Fruit fly (Drosophila melanogaster) whole organism, embryonic: ENCODE data around the gene Mics1.
A peak's percentile ranks its signal among the peaks of the same experiment; 100 is the strongest.

Experiments
- Atf3 ChIP-seq: fragments of 200-800 bp; sonication (Bioruptor generic); optimal IDR thresholded peaks from 3 replicates; lab custom pipeline; 2016; ENCODE audit warnings: missing biosample characterization, missing genetic modification characterization
- BtbVII ChIP-seq: fragments of 200-800 bp; sonication (Bioruptor generic); optimal IDR thresholded peaks from 3 replicates; lab custom pipeline; 2017; ENCODE audit warnings: missing biosample characterization, mild to moderate bottlenecking, missing genetic modification characterization
- CG10321 ChIP-seq: fragments of 200-800 bp; sonication (Bioruptor generic); IDR thresholded peaks from 2 replicates; pipeline ENCODE4 v1.3.6; 2022; ENCODE audit warnings: missing biosample characterization, missing genetic modification characterization
- CG10431 ChIP-seq: fragments of 200-800 bp; sonication (Bioruptor generic); optimal IDR thresholded peaks from 3 replicates; lab custom pipeline; 2018; ENCODE audit warnings: missing biosample characterization, mild to moderate bottlenecking, missing genetic modification characterization
- CG11398 ChIP-seq: fragments of 200-800 bp; sonication (Bioruptor generic); optimal IDR thresholded peaks from 2 replicates; lab custom pipeline; 2016; ENCODE audit warnings: missing biosample characterization, missing genetic modification characterization
- CG11456 ChIP-seq: fragments of 200-800 bp; sonication (Bioruptor generic); IDR thresholded peaks from 3 replicates; pipeline ENCODE4 v1.3.6; 2022; ENCODE audit warnings: missing biosample characterization, missing genetic modification characterization
- CG11560 ChIP-seq: fragments of 200-800 bp; sonication (Bioruptor generic); IDR thresholded peaks from 3 replicates; pipeline ENCODE4 v1.3.6; 2022; ENCODE audit warnings: missing biosample characterization, missing genetic modification characterization
- CG13424 ChIP-seq: fragments of 200-800 bp; sonication (Bioruptor generic); optimal IDR thresholded peaks from 2 replicates; lab custom pipeline; 2019; ENCODE audit warnings: missing biosample characterization, mild to moderate bottlenecking, missing genetic modification characterization, moderate library complexity
- CG14050 ChIP-seq: fragments of 200-800 bp; sonication (Bioruptor generic); IDR thresholded peaks from 3 replicates; pipeline ENCODE4 v1.3.6; 2022; ENCODE audit warnings: missing biosample characterization, missing genetic modification characterization
- CG14860 ChIP-seq: fragments of 200-800 bp; sonication (Bioruptor generic); IDR thresholded peaks from 3 replicates; pipeline ENCODE4 v1.3.6; 2022; ENCODE audit warnings: missing biosample characterization, missing genetic modification characterization; ENCODE audit not compliant: partially characterized antibody
- CG17359 ChIP-seq: fragments of 200-800 bp; sonication (Bioruptor generic); optimal IDR thresholded peaks from 3 replicates; lab custom pipeline; 2018; ENCODE audit warnings: missing biosample characterization, mild to moderate bottlenecking, missing genetic modification characterization, moderate library complexity
- CG18764 ChIP-seq: fragments of 200-800 bp; sonication (Bioruptor generic); optimal IDR thresholded peaks from 3 replicates; lab custom pipeline; 2016; ENCODE audit warnings: missing biosample characterization, missing genetic modification characterization
- CG2678 ChIP-seq: fragments of 200-800 bp; sonication (Bioruptor generic); optimal IDR thresholded peaks from 3 replicates; lab custom pipeline; 2019; ENCODE audit warnings: missing biosample characterization, mild to moderate bottlenecking, missing genetic modification characterization, moderate library complexity
- CG30403 ChIP-seq: fragments of 200-800 bp; sonication (Bioruptor generic); optimal IDR thresholded peaks from 3 replicates; lab custom pipeline; 2016; ENCODE audit warnings: missing biosample characterization, missing genetic modification characterization
- CG3995 ChIP-seq: fragments of 200-800 bp; sonication (Bioruptor generic); optimal IDR thresholded peaks from 3 replicates; lab custom pipeline; 2016; ENCODE audit warnings: missing biosample characterization, missing genetic modification characterization
- CG42726 ChIP-seq: fragments of 200-800 bp; sonication (Bioruptor generic); IDR thresholded peaks from 2 replicates; pipeline ENCODE4 v1.3.6; 2022; ENCODE audit warnings: missing biosample characterization, missing genetic modification characterization; ENCODE audit not compliant: partially characterized antibody
- CG4730 ChIP-seq: fragments of 200-800 bp; sonication (Bioruptor generic); IDR thresholded peaks from 2 replicates; pipeline ENCODE4 v1.3.6; 2022; ENCODE audit warnings: missing biosample characterization, missing genetic modification characterization
- CG4820 ChIP-seq: fragments of 200-800 bp; sonication (Bioruptor generic); optimal IDR thresholded peaks from 3 replicates; lab custom pipeline; 2016; ENCODE audit warnings: missing biosample characterization, missing genetic modification characterization
- CG7372 ChIP-seq: fragments of 200-800 bp; sonication (Bioruptor generic); IDR thresholded peaks from 2 replicates; pipeline ENCODE4 v1.3.6; 2022; ENCODE audit warnings: missing biosample characterization, missing genetic modification characterization
- CG9609 ChIP-seq: fragments of 200-800 bp; sonication (Bioruptor generic); optimal IDR thresholded peaks from 3 replicates; lab custom pipeline; 2016; ENCODE audit warnings: missing biosample characterization, missing genetic modification characterization
- Elba2 ChIP-seq: fragments of 200-800 bp; sonication (Bioruptor generic); optimal IDR thresholded peaks from 3 replicates; lab custom pipeline; 2016; ENCODE audit warnings: missing biosample characterization, missing genetic modification characterization
- Gug ChIP-seq: fragments of 200-800 bp; sonication (Bioruptor generic); IDR thresholded peaks from 4 replicates; pipeline ENCODE4 v1.3.6; 2022; ENCODE audit warnings: missing biosample characterization, missing genetic modification characterization
- Hr3 ChIP-seq: fragments of 200-800 bp; sonication (Bioruptor generic); optimal IDR thresholded peaks from 3 replicates; lab custom pipeline; 2016; ENCODE audit warnings: missing biosample characterization, missing genetic modification characterization
- Hr39 ChIP-seq: fragments of >200 bp; optimal IDR thresholded peaks from 2 replicates; lab custom pipeline; 2017
- MESR4 ChIP-seq: fragments of 200-800 bp; sonication (Bioruptor generic); optimal IDR thresholded peaks from 2 replicates; lab custom pipeline; 2018; ENCODE audit warnings: missing biosample characterization, mild to moderate bottlenecking, missing genetic modification characterization, moderate library complexity
- NK7.1 ChIP-seq: fragments of 200-800 bp; sonication (Bioruptor generic); optimal IDR thresholded peaks from 3 replicates; lab custom pipeline; 2016; ENCODE audit warnings: missing biosample characterization, missing genetic modification characterization
- Nf-YB ChIP-seq: fragments of 200-800 bp; sonication (Bioruptor generic); optimal IDR thresholded peaks from 3 replicates; lab custom pipeline; 2019; ENCODE audit warnings: missing biosample characterization, mild to moderate bottlenecking, missing genetic modification characterization, moderate library complexity
- Poxn ChIP-seq: fragments of 200-800 bp; sonication (Bioruptor generic); IDR thresholded peaks from 2 replicates; pipeline ENCODE4 v1.3.6; 2022; ENCODE audit warnings: missing biosample characterization, missing genetic modification characterization
- Side ChIP-seq: fragments of 200-800 bp; sonication (Bioruptor generic); optimal IDR thresholded peaks from 2 replicates; lab custom pipeline; 2016; ENCODE audit warnings: missing biosample characterization, missing genetic modification characterization
- Tbp ChIP-seq: fragments of >200 bp; optimal IDR thresholded peaks from 2 replicates; lab custom pipeline; 2018; ENCODE audit warnings: missing biosample characterization, missing genetic modification characterization
- bbx ChIP-seq: fragments of 200-800 bp; sonication (Bioruptor generic); IDR thresholded peaks from 2 replicates; pipeline ENCODE4 v1.3.6; 2022; ENCODE audit warnings: missing biosample characterization, missing genetic modification characterization; ENCODE audit not compliant: partially characterized antibody
- bcd ChIP-seq: fragments of 200-800 bp; sonication (Bioruptor generic); optimal IDR thresholded peaks from 2 replicates; lab custom pipeline; 2017; ENCODE audit warnings: missing biosample characterization, mild to moderate bottlenecking, missing genetic modification characterization
- chinmo ChIP-seq: fragments of 200-800 bp; sonication (Bioruptor generic); IDR thresholded peaks from 4 replicates; pipeline ENCODE4 v1.3.6; 2022; ENCODE audit warnings: missing biosample characterization, missing genetic modification characterization; ENCODE audit not compliant: partially characterized antibody
- cwo ChIP-seq: fragments of 200-800 bp; sonication (Bioruptor generic); optimal IDR thresholded peaks from 3 replicates; lab custom pipeline; 2017; ENCODE audit warnings: missing biosample characterization, missing genetic modification characterization, mild to moderate bottlenecking, moderate library complexity, missing genetic modification reagents
- da ChIP-seq: fragments of 200-800 bp; sonication (Bioruptor generic); optimal IDR thresholded peaks from 2 replicates; lab custom pipeline; 2016; ENCODE audit warnings: missing biosample characterization, missing genetic modification characterization
- dmrt99B ChIP-seq: fragments of 200-800 bp; sonication (Bioruptor generic); optimal IDR thresholded peaks from 2 replicates; lab custom pipeline; 2018; ENCODE audit warnings: missing biosample characterization, mild to moderate bottlenecking, missing genetic modification characterization, moderate library complexity
- fd96Cb ChIP-seq: fragments of 200-800 bp; sonication (Bioruptor generic); optimal IDR thresholded peaks from 2 replicates; lab custom pipeline; 2018; ENCODE audit warnings: missing biosample characterization, mild to moderate bottlenecking, missing genetic modification characterization, moderate library complexity
- grn ChIP-seq: fragments of 200-800 bp; sonication (Bioruptor generic); optimal IDR thresholded peaks from 3 replicates; lab custom pipeline; 2017; ENCODE audit warnings: missing biosample characterization, missing genetic modification characterization
- gro ChIP-seq: fragments of 200-800 bp; sonication (Bioruptor generic); optimal IDR thresholded peaks from 2 replicates; lab custom pipeline; 2016; ENCODE audit warnings: missing biosample characterization, missing genetic modification characterization
- gsb ChIP-seq: fragments of 200-800 bp; sonication (Bioruptor generic); IDR thresholded peaks from 2 replicates; pipeline ENCODE4 v1.3.6; 2022; ENCODE audit warnings: missing biosample characterization, missing genetic modification characterization
- gsb-n ChIP-seq: fragments of 200-800 bp; sonication (Bioruptor generic); optimal IDR thresholded peaks from 3 replicates; lab custom pipeline; 2018; ENCODE audit warnings: missing biosample characterization, mild to moderate bottlenecking, missing genetic modification characterization
- ham ChIP-seq: fragments of 200-800 bp; sonication (Bioruptor generic); IDR thresholded peaks from 2 replicates; pipeline ENCODE4 v1.3.6; 2022; ENCODE audit warnings: missing biosample characterization, missing genetic modification characterization
- kah ChIP-seq: fragments of 200-800 bp; sonication (Bioruptor generic); optimal IDR thresholded peaks from 2 replicates; lab custom pipeline; 2018; ENCODE audit warnings: missing biosample characterization, mild to moderate bottlenecking, missing genetic modification characterization
- nerfin-2 ChIP-seq: fragments of 200-800 bp; sonication (Bioruptor generic); IDR thresholded peaks from 2 replicates; pipeline ENCODE4 v1.3.6; 2022; ENCODE audit warnings: missing biosample characterization, missing genetic modification characterization; ENCODE audit not compliant: partially characterized antibody
- nmo ChIP-seq: fragments of 200-800 bp; sonication (Bioruptor generic); optimal IDR thresholded peaks from 2 replicates; lab custom pipeline; 2018; ENCODE audit warnings: missing biosample characterization, mild to moderate bottlenecking, missing genetic modification characterization, moderate library complexity
- psq ChIP-seq: fragments of 200-800 bp; sonication (Bioruptor generic); optimal IDR thresholded peaks from 2 replicates; lab custom pipeline; 2017; ENCODE audit warnings: missing biosample characterization, missing genetic modification characterization
- rib ChIP-seq: fragments of 200-800 bp; sonication (Bioruptor generic); IDR thresholded peaks from 2 replicates; pipeline ENCODE4 v1.3.6; 2022; ENCODE audit warnings: missing biosample characterization, missing genetic modification characterization
- stwl ChIP-seq: fragments of 200-800 bp; sonication (Bioruptor generic); optimal IDR thresholded peaks from 3 replicates; lab custom pipeline; 2018; ENCODE audit warnings: missing biosample characterization, mild to moderate bottlenecking, missing genetic modification characterization, moderate library complexity
- toy ChIP-seq: fragments of 200-800 bp; sonication (Bioruptor generic); IDR thresholded peaks from 2 replicates; pipeline ENCODE4 v1.3.6; 2022; ENCODE audit warnings: missing biosample characterization, missing genetic modification characterization
- trh ChIP-seq: fragments of 200-800 bp; sonication (Bioruptor generic); optimal IDR thresholded peaks from 2 replicates; lab custom pipeline; 2016; ENCODE audit warnings: missing biosample characterization, missing genetic modification characterization

Mics1 gene

DNA sequence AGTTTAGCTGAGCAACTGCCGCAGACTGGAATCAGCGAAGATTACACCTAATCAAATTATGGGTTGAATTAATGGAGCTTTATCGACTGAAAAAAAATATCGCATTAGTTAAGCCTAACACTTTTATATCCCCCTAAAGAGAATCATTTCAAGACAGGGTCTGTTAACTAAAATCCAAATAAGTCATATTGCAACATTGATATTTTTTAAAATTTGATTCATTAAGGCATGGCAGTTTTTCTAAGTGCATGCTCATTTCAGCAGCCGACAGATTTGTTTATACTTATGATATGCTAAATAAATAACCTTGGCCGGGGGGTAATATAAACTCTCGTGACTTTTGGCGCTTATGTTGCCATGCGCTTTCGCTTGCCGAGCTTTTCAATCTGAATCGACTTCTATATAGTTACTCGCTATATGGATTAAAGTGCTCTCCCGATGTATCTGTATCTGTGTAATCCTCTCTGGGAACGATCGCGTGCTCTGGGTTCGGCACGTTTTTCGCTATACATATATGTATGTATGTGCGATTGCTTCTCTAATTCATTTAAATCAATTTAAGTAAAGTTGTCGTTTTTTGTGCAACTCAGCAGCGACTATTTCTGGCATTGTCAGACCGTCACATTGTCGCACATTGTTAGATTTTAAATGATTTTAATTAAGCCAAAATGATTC is 4.3 kb upstream of the Mics1 start (continued):
- peak; percentile 58 for TF ChIP-seq Nf-YB (GFP tag; lab: Kevin White, UChicago)
- peak; percentile 78 for TF ChIP-seq CG7372 (GFP tag; lab: Robert Waterston, UW)
- TF ChIP-seq stwl (tag; lab: Kevin White, UChicago): no peak
- no peak for TF ChIP-seq bbx (GFP tag; lab: Robert Waterston, UW)
- TF ChIP-seq Hr3 (GFP tag; lab: Kevin White, UChicago): peak; percentile 62
- peak; percentile 96 for TF ChIP-seq gro (GFP tag; lab: Kevin White, UChicago)
- no peak for TF ChIP-seq CG42726 (GFP tag; lab: Robert Waterston, UW)
- peak; percentile 57 for TF ChIP-seq CG10321 (GFP tag; lab: Robert Waterston, UW)
- TF ChIP-seq Poxn: peak; percentile 81
- TF ChIP-seq NK7.1 (GFP tag; lab: Kevin White, UChicago): peak; percentile 78
- TF ChIP-seq Hr39 (lab: Kevin White, UChicago): no peak
- TF ChIP-seq CG11560 (tag; lab: Robert Waterston, UW): no peak; the same call in 1 of the 3 replicates
- peak; percentile 71 for TF ChIP-seq gsb (GFP tag; lab: Robert Waterston, UW)
- TF ChIP-seq trh (GFP tag; lab: Kevin White, UChicago): peak; percentile 27
- peak; percentile 68 for TF ChIP-seq dmrt99B (tag; lab: Kevin White, UChicago)
- peak; percentile 73 for TF ChIP-seq CG11398
- TF ChIP-seq bcd: peak; percentile 84
- peak; percentile 94 for TF ChIP-seq CG11456 (GFP tag; lab: Robert Waterston, UW)
- no peak for TF ChIP-seq CG14860
- TF ChIP-seq Tbp (GFP tag; lab: Kevin White, UChicago): no peak
- no peak for TF ChIP-seq CG10431 (GFP tag; lab: Kevin White, UChicago)
- peak; percentile 7 for TF ChIP-seq psq (GFP tag; lab: Kevin White, UChicago)
- TF ChIP-seq fd96Cb: peak; percentile 30
- no peak for TF ChIP-seq MESR4 (GFP tag; lab: Kevin White, UChicago)
- TF ChIP-seq CG4820 (GFP tag; lab: Kevin White, UChicago): peak; percentile 29
- TF ChIP-seq CG9609 (GFP tag; lab: Kevin White, UChicago): peak; percentile 83
- peak; percentile 88 for TF ChIP-seq Side (GFP tag; lab: Kevin White, UChicago)
- TF ChIP-seq kah: no peak
- peak; percentile 39 for TF ChIP-seq Atf3
- TF ChIP-seq toy (GFP tag; lab: Robert Waterston, UW): peak; percentile 77; the same call in 1 of the 2 replicates
- TF ChIP-seq rib (GFP tag; lab: Robert Waterston, UW): peak; percentile 91
- peak; percentile 67; the same call in 2 of the 4 replicates for TF ChIP-seq Gug (GFP tag; lab: Robert Waterston, UW)
- TF ChIP-seq CG13424: peak; percentile 67
- TF ChIP-seq CG4730: peak; percentile 62
- TF ChIP-seq CG17359: peak; percentile 57
- TF ChIP-seq ham: peak; percentile 36; the same call in 1 of the 2 replicates
- peak; percentile 82; the same call in 2 of the 4 replicates for TF ChIP-seq chinmo
- TF ChIP-seq gsb-n (tag; lab: Kevin White, UChicago): no peak
- TF ChIP-seq Elba2 (GFP tag; lab: Kevin White, UChicago): no peak
- peak; percentile 55 for TF ChIP-seq CG3995 (GFP tag; lab: Kevin White, UChicago)
- TF ChIP-seq CG14050 (GFP tag; lab: Robert Waterston, UW): peak; percentile 55; the same call in 2 of the 3 replicates
- TF ChIP-seq grn (GFP tag; lab: Kevin White, UChicago): peak; percentile 23
- TF ChIP-seq CG30403 (GFP tag; lab: Kevin White, UChicago): peak; percentile 85
- TF ChIP-seq nerfin-2 (GFP tag; lab: Robert Waterston, UW): no peak
- TF ChIP-seq CG18764 (GFP tag; lab: Kevin White, UChicago): peak; percentile 16
- peak; percentile 64 for TF ChIP-seq nmo (GFP tag; lab: Kevin White, UChicago)
- no peak for TF ChIP-seq da
- peak; percentile 80 for TF ChIP-seq BtbVII (GFP tag; lab: Kevin White, UChicago)
- peak; percentile 98 for TF ChIP-seq cwo
- TF ChIP-seq CG2678: peak; percentile 90
